Worm (Caenorhabditis elegans): Measurements from ENCODE around the gene arrd-5.

ce11 chrII:9840313-9840712 lies 5.3 kb downstream of the arrd-5 start, which contains the start of gene ZK938.11:
- no peak for TF ChIP-seq tab-1 (GFP tag; IDR thresholded peaks at IDR 0.05)
- no peak for TF ChIP-seq ztf-23 (GFP tag; IDR thresholded peaks at IDR 0.05)
- no peak for TF ChIP-seq klf-2 (GFP tag; conservative IDR thresholded peaks at IDR 0.05)
- no peak for TF ChIP-seq flt-1 (GFP tag; IDR thresholded peaks at IDR 0.05)
- no peak for TF ChIP-seq ref-1 (GFP tag; conservative IDR thresholded peaks at IDR 0.05)
- no peak for TF ChIP-seq ztf-29 (GFP tag; IDR thresholded peaks at IDR 0.05)
- TF ChIP-seq T22C8.4 (GFP tag; IDR thresholded peaks at IDR 0.05) = no peak
- TF ChIP-seq med-1 (GFP tag; optimal IDR thresholded peaks at IDR 0.05; ENCODE audit: insufficient read depth) = no peak
